Fruit fly (Drosophila melanogaster) Kc167 (cell line): ENCODE results near the gene CG43391.

ENCODE experiments used
- Sin3A ChIP-seq: fragments of >200 bp; optimal IDR thresholded peaks from 2 replicates; lab custom pipeline; 2018; ENCODE audit warnings: missing external identifiers
- h ChIP-seq: fragments of >200 bp; optimal IDR thresholded peaks from 3 replicates; lab custom pipeline; 2018; ENCODE audit warnings: missing external identifiers
- psq ChIP-seq: fragments of >200 bp; optimal IDR thresholded peaks from 2 replicates; lab custom pipeline; 2017; ENCODE audit warnings: missing external identifiers

DNA sequence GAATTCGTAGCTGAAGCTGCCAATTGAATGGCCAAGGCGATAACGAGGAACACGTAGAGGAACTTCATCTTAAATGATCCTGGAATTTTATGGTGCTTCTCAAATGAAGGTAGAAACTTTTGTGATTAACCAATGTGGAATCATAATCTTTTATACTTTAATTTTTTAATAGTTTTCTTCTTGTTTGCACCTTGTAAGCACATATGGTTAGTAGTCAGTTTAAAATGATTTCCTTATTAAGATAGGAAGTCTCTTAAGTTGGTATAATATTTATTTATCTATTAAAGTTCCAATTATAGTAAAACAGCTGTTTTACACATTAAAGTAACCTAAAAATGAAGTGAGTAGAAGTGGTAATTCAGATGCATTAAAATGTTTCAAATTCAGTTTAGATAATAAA lies at the start of gene CG43391:
- TF ChIP-seq Sin3A (lab: Kevin White, UChicago) (no peak), psq (lab: Kevin White, UChicago) (no peak), h (lab: Kevin White, UChicago) (no peak)
